Worm (Caenorhabditis elegans) whole organism, L1 larva: ENCODE measurements around the gene atp-4.

Experiments
- C04F5.9 ChIP-seq: sonication (generic microtip); optimal IDR thresholded peaks from 2 replicates; lab custom pipeline; 2016; ENCODE audit warnings: missing genetic modification characterization, missing compliant biosample characterization
- C16A3.4 ChIP-seq: fragments of 150-350 bp; optimal IDR thresholded peaks from 2 replicates; lab custom pipeline; 2014; ENCODE audit warnings: missing biosample characterization, missing genetic modification characterization
- C34B4.2 ChIP-seq: sonication (generic microtip); optimal IDR thresholded peaks from 2 replicates; lab custom pipeline; 2017; ENCODE audit warnings: mild to moderate bottlenecking, missing genetic modification characterization, missing compliant biosample characterization
- F16B12.6 ChIP-seq: fragments of 150-350 bp; optimal IDR thresholded peaks from 2 replicates; lab custom pipeline; 2014; ENCODE audit warnings: missing biosample characterization, missing genetic modification characterization
- alr-1 ChIP-seq: fragments of 200-800 bp; sonication (Bioruptor generic); optimal IDR thresholded peaks from 2 replicates; lab custom pipeline; 2018; ENCODE audit warnings: borderline replicate concordance, mild to moderate bottlenecking, missing genetic modification characterization, missing compliant biosample characterization
- blmp-1 ChIP-seq: fragments of 150-350 bp; optimal IDR thresholded peaks from 2 replicates; lab custom pipeline; 2014; ENCODE audit warnings: missing biosample characterization, missing genetic modification characterization
- ceh-63 ChIP-seq: fragments of 200-800 bp; sonication (Bioruptor generic); optimal IDR thresholded peaks from 2 replicates; lab custom pipeline; 2018; ENCODE audit warnings: mild to moderate bottlenecking, missing genetic modification characterization, missing compliant biosample characterization
- dpl-1 ChIP-seq, 3 experiments: fragments of 150-350 bp in 2 of 3; sonication (generic microtip) in 1 of 3; optimal IDR thresholded peaks; 2 replicates each; lab custom pipeline; 2014 to 2017; ENCODE audit warnings: missing biosample characterization in 3 of 3, missing genetic modification characterization in 3 of 3, missing genetic modification reagents in 3 of 3
- dsc-1 ChIP-seq: sonication (generic microtip); optimal IDR thresholded peaks from 2 replicates; lab custom pipeline; 2016; ENCODE audit warnings: mild to moderate bottlenecking, missing genetic modification characterization, missing compliant biosample characterization
- efl-1 ChIP-seq, 4 experiments: fragments of 150-350 bp; optimal IDR thresholded peaks in 3 of 4; peaks in 1 of 4; 1 replicate in 1 of 4; 2 replicates in 3 of 4; lab custom pipeline; 2014; ENCODE audit warnings: missing biosample characterization in 2 of 4, missing genetic modification characterization in 2 of 4, missing genetic modification reagents in 2 of 4
- egl-13 ChIP-seq: sonication (generic microtip); optimal IDR thresholded peaks from 2 replicates; lab custom pipeline; 2016; ENCODE audit warnings: missing genotype, missing genetic modification reagents, missing genetic modification characterization, missing compliant biosample characterization
- elt-2 ChIP-seq: sonication (generic microtip); optimal IDR thresholded peaks from 2 replicates; lab custom pipeline; 2016; ENCODE audit warnings: missing genetic modification characterization, mild to moderate bottlenecking, inconsistent platforms, missing compliant biosample characterization, missing genetic modification reagents
- elt-3 ChIP-seq, 6 experiments: fragments of 150-350 bp in 1 of 6; sonication (generic microtip); optimal IDR thresholded peaks; 2 replicates each; lab custom pipeline; 2017 to 2018; ENCODE audit warnings: missing biosample characterization in 6 of 6, missing genetic modification characterization in 6 of 6, inconsistent platforms in 1 of 6
- fos-1 ChIP-seq: fragments of 150-350 bp; optimal IDR thresholded peaks from 2 replicates; lab custom pipeline; 2014; ENCODE audit warnings: missing biosample characterization, missing genetic modification characterization
- hpl-2 ChIP-seq: fragments of 150-350 bp; optimal IDR thresholded peaks from 2 replicates; lab custom pipeline; 2014; ENCODE audit warnings: missing biosample characterization, missing genetic modification reagents, missing genetic modification characterization
- irx-1 ChIP-seq: sonication (generic microtip); optimal IDR thresholded peaks from 2 replicates; lab custom pipeline; 2016; ENCODE audit warnings: missing genetic modification characterization, missing compliant biosample characterization
- jun-1 ChIP-seq: fragments of 150-350 bp; optimal IDR thresholded peaks from 2 replicates; lab custom pipeline; 2014; ENCODE audit warnings: missing biosample characterization, missing genetic modification reagents, missing genetic modification characterization
- lin-14 ChIP-seq: fragments of 200-800 bp; sonication (Bioruptor generic); optimal IDR thresholded peaks from 2 replicates; lab custom pipeline; 2018; ENCODE audit warnings: mild to moderate bottlenecking, missing genetic modification characterization, moderate library complexity, missing compliant biosample characterization
- lin-15B ChIP-seq: fragments of 150-350 bp; sonication (generic microtip); optimal IDR thresholded peaks from 3 replicates; lab custom pipeline; 2014; ENCODE audit warnings: missing biosample characterization, missing genetic modification characterization
- lin-35 ChIP-seq, 2 experiments: fragments of 150-350 bp; optimal IDR thresholded peaks; 2 replicates each; lab custom pipeline; 2014; ENCODE audit warnings: missing biosample characterization in 2 of 2, missing genetic modification characterization in 2 of 2, missing genetic modification reagents in 2 of 2
- lsy-2 ChIP-seq, 2 experiments: fragments of 150-350 bp; optimal IDR thresholded peaks; 2 replicates each; lab custom pipeline; 2014; ENCODE audit warnings: missing biosample characterization in 2 of 2, missing genetic modification characterization in 2 of 2
- mef-2 ChIP-seq: fragments of 150-350 bp; optimal IDR thresholded peaks from 2 replicates; lab custom pipeline; 2014; ENCODE audit warnings: missing biosample characterization, missing genetic modification characterization
- nhr-12 ChIP-seq: sonication (generic microtip); optimal IDR thresholded peaks from 2 replicates; lab custom pipeline; 2017; ENCODE audit warnings: missing biosample characterization, missing genetic modification characterization
- nhr-19 ChIP-seq: fragments of 200-800 bp; sonication (Bioruptor generic); conservative IDR thresholded peaks from 2 replicates; pipeline ENCODE4 v1.3.6; 2022; ENCODE audit warnings: missing genetic modification characterization, missing compliant biosample characterization
- nhr-20 ChIP-seq: sonication (generic microtip); optimal IDR thresholded peaks from 2 replicates; lab custom pipeline; 2016; ENCODE audit warnings: mild to moderate bottlenecking, missing genetic modification characterization, missing compliant biosample characterization
- nhr-77 ChIP-seq: fragments of 150-350 bp; optimal IDR thresholded peaks from 2 replicates; lab custom pipeline; 2014; ENCODE audit warnings: missing biosample characterization, missing genetic modification characterization
- nhr-85 ChIP-seq: sonication (generic microtip); peaks from one replicate; lab custom pipeline; 2016; ENCODE audit warnings: missing genetic modification characterization, inconsistent platforms, missing compliant biosample characterization
- pax-3 ChIP-seq: fragments of 200-800 bp; sonication (Bioruptor generic); optimal IDR thresholded peaks from 2 replicates; lab custom pipeline; 2018; ENCODE audit warnings: mild to moderate bottlenecking, missing genetic modification characterization, moderate library complexity, missing compliant biosample characterization
- rnt-1 ChIP-seq: sonication (generic microtip); optimal IDR thresholded peaks from 2 replicates; lab custom pipeline; 2016; ENCODE audit warnings: mild to moderate bottlenecking, missing genetic modification characterization, moderate library complexity, missing compliant biosample characterization
- snpc-4 ChIP-seq: fragments of 150-350 bp; optimal IDR thresholded peaks from 2 replicates; lab custom pipeline; 2014; ENCODE audit warnings: missing biosample characterization, missing genetic modification characterization
- snu-23 ChIP-seq: sonication (generic microtip); optimal IDR thresholded peaks from 2 replicates; lab custom pipeline; 2016; ENCODE audit warnings: missing genetic modification characterization, missing compliant biosample characterization
- sptf-1 ChIP-seq: fragments of 150-350 bp; optimal IDR thresholded peaks from 2 replicates; lab custom pipeline; 2014; ENCODE audit warnings: missing biosample characterization, missing genetic modification characterization
- sup-37 ChIP-seq: fragments of 200-800 bp; sonication (Bioruptor generic); optimal IDR thresholded peaks from 2 replicates; lab custom pipeline; 2018; ENCODE audit warnings: mild to moderate bottlenecking, missing genetic modification characterization, missing compliant biosample characterization
- swsn-7 ChIP-seq: sonication (generic microtip); optimal IDR thresholded peaks from 2 replicates; lab custom pipeline; 2016; ENCODE audit warnings: missing genetic modification characterization, missing compliant biosample characterization
- tbx-2 ChIP-seq: sonication (generic microtip); optimal IDR thresholded peaks from 2 replicates; lab custom pipeline; 2016; ENCODE audit warnings: missing genetic modification characterization, missing compliant biosample characterization
- tlp-1 ChIP-seq: fragments of 150-350 bp; optimal IDR thresholded peaks from 2 replicates; lab custom pipeline; 2014; ENCODE audit warnings: missing biosample characterization, missing genetic modification characterization
- vab-15 ChIP-seq: sonication (generic microtip); optimal IDR thresholded peaks from 2 replicates; lab custom pipeline; 2017; ENCODE audit warnings: missing genotype, mild to moderate bottlenecking, missing genetic modification characterization, missing compliant biosample characterization
- ztf-11 ChIP-seq, 2 experiments: sonication (generic microtip); optimal IDR thresholded peaks; 2 replicates each; lab custom pipeline; 2016 to 2017; ENCODE audit warnings: missing genetic modification characterization in 2 of 2, missing biosample characterization in 1 of 2, missing compliant biosample characterization in 1 of 2
- ztf-4 ChIP-seq: fragments of 150-350 bp; optimal IDR thresholded peaks from 2 replicates; lab custom pipeline; 2014; ENCODE audit warnings: missing biosample characterization, missing genetic modification characterization

atp-4 gene

ce11 chrV:6462606-6463005 is 35.7 kb upstream of the atp-4 start:
- TF ChIP-seq blmp-1 (tag; lab: Kevin White, UChicago) (peak; percentile 12), sptf-1 (no peak), elt-3 (tag; optimal IDR thresholded peaks at IDR 0.05; lab: Kevin White, UChicago) (peak in 1 of 6 experiments; percentile 47), alr-1 (no peak), nhr-12 (tag; lab: Kevin White, UChicago) (no peak), lin-14 (GFP tag; lab: Kevin White, UChicago) (peak; percentile 33), nhr-20 (tag; lab: Kevin White, UChicago) (peak; percentile 14), sup-37 (GFP tag; lab: Kevin White, UChicago) (no peak), vab-15 (tag; lab: Kevin White, UChicago) (peak; percentile 13), elt-2 (tag; lab: Kevin White, UChicago) (peak; percentile 24), tbx-2 (tag; lab: Kevin White, UChicago) (no peak), F16B12.6 (tag; lab: Kevin White, UChicago) (no peak), snu-23 (GFP tag; lab: Kevin White, UChicago) (peak; percentile 18), lin-35 (GFP tag; optimal IDR thresholded peaks at IDR 0.05; lab: Kevin White, UChicago) (peak in 1 of 2 experiments; percentile 64), ceh-63 (GFP tag; lab: Kevin White, UChicago) (no peak), ztf-4 (tag; lab: Kevin White, UChicago) (no peak), lsy-2 (tag; optimal IDR thresholded peaks at IDR 0.05; lab: Kevin White, UChicago) (peak in 1 of 2 experiments; percentile 15), nhr-77 (tag; lab: Kevin White, UChicago) (no peak), nhr-85 (peak; percentile 87), snpc-4 (tag; lab: Kevin White, UChicago) (no peak), dsc-1 (tag; lab: Kevin White, UChicago) (no peak)

- peak; percentile 5 for TF ChIP-seq nhr-85
- TF ChIP-seq egl-13 (tag; lab: Kevin White, UChicago): no peak
- TF ChIP-seq ceh-63 (GFP tag; lab: Kevin White, UChicago): peak; percentile 16
- TF ChIP-seq swsn-7 (tag; lab: Kevin White, UChicago): no peak
Measured at ce11 chrV:6461250-6461649, 34.3 kb upstream of the atp-4 start.

ce11 chrV:6458302-6458998 is 31.5 kb upstream of the atp-4 start:
- no peak for TF ChIP-seq efl-1 (optimal IDR thresholded peaks at IDR 0.05; lab: Kevin White, UChicago)
- peak in 1 of 2 experiments; percentile 62 for TF ChIP-seq efl-1 (GFP tag; optimal IDR thresholded peaks at IDR 0.05 in 1 of 2; lab: Kevin White, UChicago)
- peak in 1 of 6 experiments; percentile 43 for TF ChIP-seq elt-3 (tag; optimal IDR thresholded peaks at IDR 0.05; lab: Kevin White, UChicago)
- TF ChIP-seq fos-1 (tag; lab: Kevin White, UChicago): no peak
- TF ChIP-seq lin-14 (GFP tag; lab: Kevin White, UChicago): peak; percentile 50
- peak in 1 of 3 experiments; percentile 1 for TF ChIP-seq dpl-1 (GFP tag; optimal IDR thresholded peaks at IDR 0.05; lab: Kevin White, UChicago)
- peak; percentile 57 for TF ChIP-seq blmp-1 (tag; lab: Kevin White, UChicago)
- TF ChIP-seq hpl-2: no peak
- peak in 1 of 2 experiments; percentile 3 for TF ChIP-seq ztf-11 (tag; optimal IDR thresholded peaks at IDR 0.05; lab: Kevin White, UChicago)

- TF ChIP-seq rnt-1 (tag; lab: Kevin White, UChicago): no peak
- TF ChIP-seq C34B4.2: no peak
- TF ChIP-seq tlp-1 (tag; lab: Kevin White, UChicago): no peak
- no peak for TF ChIP-seq irx-1 (tag; lab: Kevin White, UChicago)
- no peak for TF ChIP-seq swsn-7 (tag; lab: Kevin White, UChicago)
- no peak for TF ChIP-seq nhr-19 (GFP tag; lab: Robert Waterston, UW)
- no peak for TF ChIP-seq ztf-11 (tag; optimal IDR thresholded peaks at IDR 0.05; lab: Kevin White, UChicago)
- no peak for TF ChIP-seq C16A3.4 (tag; lab: Kevin White, UChicago)
- TF ChIP-seq snu-23 (GFP tag; lab: Kevin White, UChicago): no peak
- TF ChIP-seq C04F5.9 (tag; lab: Kevin White, UChicago): no peak
- no peak for TF ChIP-seq lin-15B (tag; lab: Kevin White, UChicago)
- no peak for TF ChIP-seq jun-1 (tag; lab: Kevin White, UChicago)
- TF ChIP-seq efl-1 (optimal IDR thresholded peaks at IDR 0.05; lab: Kevin White, UChicago): no peak
- TF ChIP-seq efl-1 (GFP tag; optimal IDR thresholded peaks at IDR 0.05 in 1 of 2; lab: Kevin White, UChicago): no peak
- TF ChIP-seq mef-2: no peak
- no peak for TF ChIP-seq pax-3 (tag; lab: Kevin White, UChicago)
- TF ChIP-seq vab-15 (tag; lab: Kevin White, UChicago): no peak
Measured at ce11 chrV:6456903-6457302, 30.0 kb upstream of the atp-4 start.
